Worm (Caenorhabditis elegans): Measurements from ENCODE around the gene K12H6.6.

Gene K12H6.6

DNA sequence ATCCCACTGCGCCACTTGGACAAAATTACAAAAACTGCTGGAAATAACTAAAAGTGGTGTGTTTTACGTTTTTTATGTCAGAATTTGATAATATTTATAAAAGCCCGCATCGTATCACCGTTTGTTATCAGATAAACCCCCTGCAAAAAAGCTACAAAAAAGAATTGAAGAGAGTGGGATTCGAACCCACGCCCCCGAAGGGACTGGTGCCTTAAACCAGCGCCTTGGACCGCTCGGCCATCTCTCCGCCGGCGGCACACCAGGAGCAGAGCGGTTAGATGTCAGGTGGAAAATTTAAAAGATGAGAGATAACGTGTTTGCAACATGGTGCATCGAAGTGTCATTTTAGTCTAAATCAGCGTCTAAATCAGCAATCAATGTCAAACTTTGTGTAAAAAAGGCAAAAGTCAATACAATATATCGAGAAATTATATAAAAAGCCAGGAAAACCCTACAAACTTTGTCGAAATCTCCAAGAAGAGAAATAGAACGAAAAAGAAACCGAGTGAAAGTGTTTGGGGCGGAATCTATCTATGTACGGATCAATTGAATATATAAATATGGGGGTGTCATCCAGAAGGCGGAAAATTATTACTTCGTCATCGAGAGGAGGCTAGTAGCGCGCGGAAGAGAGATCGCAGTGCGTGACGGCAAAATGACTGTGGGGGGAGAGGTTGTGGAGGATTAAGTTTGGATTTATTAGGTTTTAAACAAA, 30.5 kb upstream of the K12H6.6 start (continued):
- TF ChIP-seq nfyb-1 (GFP tag; IDR thresholded peaks at IDR 0.05) (peak; percentile 58; the same call in 1 of the 2 replicates), chd-7 (tag; optimal IDR thresholded peaks at IDR 0.05) (peak; percentile 33), mel-28 (tag; optimal IDR thresholded peaks at IDR 0.05; ENCODE audit: borderline replicate concordance) (no peak), lin-54 (GFP tag; optimal IDR thresholded peaks at IDR 0.05) (peak; percentile 31), let-607 (tag; optimal IDR thresholded peaks at IDR 0.05) (peak in 1 of 2 experiments; percentile 11), nhr-179 (tag; optimal IDR thresholded peaks at IDR 0.05) (no peak), C06A6.2 (GFP tag; conservative IDR thresholded peaks at IDR 0.05) (no peak), K11D2.4 (GFP tag; IDR thresholded peaks at IDR 0.05) (no peak), F33H1.4 (GFP tag; IDR thresholded peaks at IDR 0.05) (0 out of 2 replicates have a peak, but pooled peaks have one; percentile 17), tbp1 (GFP tag; optimal IDR thresholded peaks at IDR 0.05) (peak; percentile 90), D2030.7 (GFP tag; IDR thresholded peaks at IDR 0.05) (peak; percentile 78), aptf-2 (GFP tag; conservative IDR thresholded peaks at IDR 0.05) (no peak), gei-17 (GFP tag; optimal IDR thresholded peaks at IDR 0.05) (no peak), B0035.1 (tag; optimal IDR thresholded peaks at IDR 0.05) (no peak), B0336.3 (GFP tag; IDR thresholded peaks at IDR 0.05) (peak; percentile 56; the same call in 1 of the 2 replicates), dox-1 (GFP tag; IDR thresholded peaks at IDR 0.05) (peak; percentile 57), snpc-1.1 (tag; optimal IDR thresholded peaks at IDR 0.05; ENCODE audit: insufficient read depth) (peak; percentile 4), hsf-1 (GFP tag; IDR thresholded peaks at IDR 0.05) (no peak), lin-26 (GFP tag; IDR thresholded peaks at IDR 0.05) (peak; percentile 42; the same call in 1 of the 2 replicates), ztf-25 (GFP tag; IDR thresholded peaks at IDR 0.05) (peak; percentile 46; the same call in 1 of the 2 replicates), die-1 (tag; optimal IDR thresholded peaks at IDR 0.05) (peak; percentile 73), him-1 (tag; optimal IDR thresholded peaks at IDR 0.05) (peak; percentile 87), F52B5.7 (tag; optimal IDR thresholded peaks at IDR 0.05) (peak; percentile 48), ztf-18 (tag; optimal IDR thresholded peaks at IDR 0.05) (peak; percentile 33), ama-1 (optimal IDR thresholded peaks at IDR 0.05) (no peak), ama-1 (GFP tag; optimal IDR thresholded peaks at IDR 0.05) (peak in 1 of 2 experiments; percentile 7), pbrm-1 (GFP tag; IDR thresholded peaks at IDR 0.05) (peak; percentile 68), F49E8.2 (tag; optimal IDR thresholded peaks at IDR 0.05; ENCODE audit: insufficient read depth) (peak; percentile 15), rcor-1 (GFP tag; IDR thresholded peaks at IDR 0.05) (peak; percentile 39; the same call in 1 of the 2 replicates), athp-1 (tag; optimal IDR thresholded peaks at IDR 0.05) (peak; percentile 3), nhr-80 (tag; optimal IDR thresholded peaks at IDR 0.05) (peak; percentile 11), mcd-1 (GFP tag; IDR thresholded peaks at IDR 0.05) (peak; percentile 57), K12H6.12 (tag; optimal IDR thresholded peaks at IDR 0.05) (no peak), Y79H2A.3 (GFP tag; conservative IDR thresholded peaks at IDR 0.05) (no peak), nhr-90 (tag; optimal IDR thresholded peaks at IDR 0.05) (peak; percentile 54), madf-6 (GFP tag; IDR thresholded peaks at IDR 0.05) (peak; percentile 59; the same call in 1 of the 2 replicates), Y95B8A.8 (GFP tag; IDR thresholded peaks at IDR 0.05) (peak; percentile 26; the same call in 1 of the 2 replicates), Y56A3A.18 (GFP tag; IDR thresholded peaks at IDR 0.05) (0 out of 2 replicates have a peak, but pooled peaks have one; percentile 50), ceh-58 (GFP tag; IDR thresholded peaks at IDR 0.05) (no peak), zfh-2 (GFP tag; conservative IDR thresholded peaks at IDR 0.05) (peak; percentile 61)

Data from whole organism, young adult.